Fruit fly (Drosophila melanogaster): ENCODE data around the gene Sarm.

Gene Sarm

dm6 chr3L:8110171-8110570, 46.5 kb downstream of the Sarm start, which contains the start of gene Nulp1 (continued):
- TF ChIP-seq CG10147 (GFP tag; optimal IDR thresholded peaks at IDR 0.05) (no peak), ken (GFP tag; IDR thresholded peaks at IDR 0.05) (0 out of 3 replicates have a peak, but pooled peaks have one; percentile 37), amos (GFP tag; IDR thresholded peaks at IDR 0.05; ENCODE audit: partially characterized antibody) (peak; percentile 16; the same call in 1 of the 2 replicates), CG17359 (tag; optimal IDR thresholded peaks at IDR 0.05) (peak; percentile 64), Hr39 (optimal IDR thresholded peaks at IDR 0.05) (no peak), lola (GFP tag; optimal IDR thresholded peaks at IDR 0.05) (no peak), mam (GFP tag; optimal IDR thresholded peaks at IDR 0.05) (peak; percentile 50), Rx (GFP tag; IDR thresholded peaks at IDR 0.05) (0 out of 2 replicates have a peak, but pooled peaks have one; percentile 9), Camta (GFP tag; optimal IDR thresholded peaks at IDR 0.05) (no peak), kah (GFP tag; optimal IDR thresholded peaks at IDR 0.05) (peak; percentile 97)

dm6 chr3L:8115864-8116528, 52.3 kb downstream of the Sarm start, which contains the start of the genes Arp3 and msk:
Gene Arp3 (minus strand): TSS chr3L:8115902.
Gene msk (plus strand): TSS chr3L:8116179.
- TF ChIP-seq BEAF-32 (GFP tag; optimal IDR thresholded peaks at IDR 0.05) (peak; percentile 64), CG12769 (tag; optimal IDR thresholded peaks at IDR 0.05) (no peak), Sox102F (GFP tag; optimal IDR thresholded peaks at IDR 0.05) (no peak), HLH4C (GFP tag; IDR thresholded peaks at IDR 0.05; ENCODE audit: partially characterized antibody) (peak; percentile 55; the same call in 1 of the 3 replicates), hbn (GFP tag; IDR thresholded peaks at IDR 0.05; ENCODE audit: partially characterized antibody) (no peak), CG11247 (GFP tag; IDR thresholded peaks at IDR 0.05) (peak; percentile 73), CG10267 (tag; optimal IDR thresholded peaks at IDR 0.05) (peak; percentile 99), bbx (GFP tag; IDR thresholded peaks at IDR 0.05; ENCODE audit: partially characterized antibody) (no peak), CG12659 (GFP tag; optimal IDR thresholded peaks at IDR 0.05) (peak; percentile 93), corto (GFP tag; optimal IDR thresholded peaks at IDR 0.05) (no peak), CG2202 (tag; optimal IDR thresholded peaks at IDR 0.05) (peak; percentile 34), HLHmδ (GFP tag; optimal IDR thresholded peaks at IDR 0.05) (no peak), Opbp (GFP tag; IDR thresholded peaks at IDR 0.05; ENCODE audit: partially characterized antibody) (no peak), CG12942 (GFP tag; optimal IDR thresholded peaks at IDR 0.05) (peak; percentile 85), sc (optimal IDR thresholded peaks at IDR 0.05) (no peak), sc (GFP tag; optimal IDR thresholded peaks at IDR 0.05) (peak; percentile 41), CG2129 (GFP tag; IDR thresholded peaks at IDR 0.05; ENCODE audit: partially characterized antibody) (no peak), CG34376 (GFP tag; optimal IDR thresholded peaks at IDR 0.05) (peak; percentile 86), CG15269 (tag; optimal IDR thresholded peaks at IDR 0.05) (no peak), BtbVII (GFP tag; optimal IDR thresholded peaks at IDR 0.05) (peak; percentile 50), CG4360 (GFP tag; IDR thresholded peaks at IDR 0.05) (no peak), CG9817 (tag; optimal IDR thresholded peaks at IDR 0.05) (peak; percentile 86), CG30431 (GFP tag; optimal IDR thresholded peaks at IDR 0.05) (peak; percentile 38), CG10462 (GFP tag; optimal IDR thresholded peaks at IDR 0.05) (no peak), NC2α (GFP tag; optimal IDR thresholded peaks at IDR 0.05) (peak; percentile 59), ap (GFP tag; IDR thresholded peaks at IDR 0.05) (peak; percentile 11; the same call in 1 of the 2 replicates), Hr3 (GFP tag; optimal IDR thresholded peaks at IDR 0.05) (peak; percentile 81), tup (GFP tag; optimal IDR thresholded peaks at IDR 0.05) (peak; percentile 78), Dek (tag; optimal IDR thresholded peaks at IDR 0.05) (peak; percentile 64), nerfin-2 (GFP tag; IDR thresholded peaks at IDR 0.05; ENCODE audit: partially characterized antibody) (no peak), Optix (GFP tag; IDR thresholded peaks at IDR 0.05) (peak; percentile 60; the same call in 2 of the 3 replicates), Ada2b (GFP tag; IDR thresholded peaks at IDR 0.05) (peak; percentile 64), trem (tag; optimal IDR thresholded peaks at IDR 0.05) (peak; percentile 83), ind (GFP tag; optimal IDR thresholded peaks at IDR 0.05) (peak; percentile 88), grau (tag; optimal IDR thresholded peaks at IDR 0.05) (peak; percentile 75), CG17829 (tag; optimal IDR thresholded peaks at IDR 0.05) (peak; percentile 83), Nf-YB (GFP tag; optimal IDR thresholded peaks at IDR 0.05) (peak; percentile 49)

Data from whole organism, embryonic.